Worm (Caenorhabditis elegans): Measurements from ENCODE around the gene F40F12.3.

- TF ChIP-seq lin-39 (tag; optimal IDR thresholded peaks at IDR 0.05) (no peak), pha-4 (tag; optimal IDR thresholded peaks at IDR 0.05) (peak; percentile 66), ZK546.5 (tag; optimal IDR thresholded peaks at IDR 0.05) (no peak), nhr-23 (tag; optimal IDR thresholded peaks at IDR 0.05) (no peak), egl-27 (tag; optimal IDR thresholded peaks at IDR 0.05) (no peak), mml-1 (tag; optimal IDR thresholded peaks at IDR 0.05) (no peak), pqm-1 (tag; optimal IDR thresholded peaks at IDR 0.05) (peak; percentile 93), tbx-2 (tag; optimal IDR thresholded peaks at IDR 0.05) (no peak), ceh-28 (tag; optimal IDR thresholded peaks at IDR 0.05) (no peak), snpc-4 (tag; optimal IDR thresholded peaks at IDR 0.05) (no peak), ceh-82 (tag; optimal IDR thresholded peaks at IDR 0.05) (no peak)
These were observed 6.9 kb downstream of the F40F12.3 start, which contains the start of gene cbp-3 for ce11 chrIII:9913722-9914121.
